Fruit fly (Drosophila melanogaster) whole organism, embryonic: Measurements from ENCODE around the gene CG5359.

Experiments
- Atf6 ChIP-seq: fragments of 200-800 bp; sonication (Bioruptor generic); IDR thresholded peaks from 2 replicates; pipeline ENCODE4 v1.3.6; 2022; ENCODE audit warnings: missing biosample characterization, missing genetic modification characterization
- CG11723 ChIP-seq: fragments of 200-800 bp; sonication (Bioruptor generic); optimal IDR thresholded peaks from 2 replicates; lab custom pipeline; 2017; ENCODE audit warnings: missing biosample characterization, mild to moderate bottlenecking, missing genetic modification characterization
- CG12155 ChIP-seq: fragments of 200-800 bp; sonication (Bioruptor generic); optimal IDR thresholded peaks from 3 replicates; lab custom pipeline; 2016; ENCODE audit warnings: missing biosample characterization, missing genetic modification characterization
- CG13775 ChIP-seq: fragments of 200-800 bp; sonication (Bioruptor generic); optimal IDR thresholded peaks from 3 replicates; lab custom pipeline; 2017; ENCODE audit warnings: missing biosample characterization, mild to moderate bottlenecking, missing genetic modification characterization
- CG15479 ChIP-seq: fragments of 200-800 bp; sonication (Bioruptor generic); optimal IDR thresholded peaks from 3 replicates; lab custom pipeline; 2019; ENCODE audit warnings: missing biosample characterization, mild to moderate bottlenecking, missing genetic modification characterization, moderate library complexity
- CG2129 ChIP-seq: fragments of 200-800 bp; sonication (Bioruptor generic); IDR thresholded peaks from 2 replicates; pipeline ENCODE4 v1.3.6; 2022; ENCODE audit warnings: missing biosample characterization, missing genetic modification characterization; ENCODE audit not compliant: partially characterized antibody
- CG2202 ChIP-seq: fragments of 200-800 bp; sonication (Bioruptor generic); optimal IDR thresholded peaks from 2 replicates; lab custom pipeline; 2018; ENCODE audit warnings: missing biosample characterization, mild to moderate bottlenecking, missing genetic modification characterization
- CG3163 ChIP-seq: fragments of 200-800 bp; sonication (Bioruptor generic); optimal IDR thresholded peaks from 3 replicates; lab custom pipeline; 2016; ENCODE audit warnings: missing biosample characterization, missing genetic modification characterization
- CG34224 ChIP-seq: fragments of 200-800 bp; sonication (Bioruptor generic); IDR thresholded peaks from 3 replicates; pipeline ENCODE4 v1.3.6; 2022; ENCODE audit warnings: missing biosample characterization, missing genetic modification characterization; ENCODE audit not compliant: partially characterized antibody
- CG5245 ChIP-seq: fragments of 200-800 bp; sonication (Bioruptor generic); optimal IDR thresholded peaks from 3 replicates; lab custom pipeline; 2016; ENCODE audit warnings: missing biosample characterization, missing genetic modification characterization
- CG6254 ChIP-seq: fragments of 200-800 bp; sonication (Bioruptor generic); optimal IDR thresholded peaks from 3 replicates; lab custom pipeline; 2017; ENCODE audit warnings: mild to moderate bottlenecking, missing biosample characterization, missing genetic modification reagents, missing genetic modification characterization
- CG6765 ChIP-seq: fragments of 200-800 bp; sonication (Bioruptor generic); optimal IDR thresholded peaks from 3 replicates; lab custom pipeline; 2017; ENCODE audit warnings: missing biosample characterization, mild to moderate bottlenecking, missing genetic modification characterization
- CG7556 ChIP-seq: fragments of 200-800 bp; sonication (Bioruptor generic); optimal IDR thresholded peaks from 2 replicates; lab custom pipeline; 2017; ENCODE audit warnings: missing biosample characterization, mild to moderate bottlenecking, missing genetic modification characterization
- CG7745 ChIP-seq: fragments of 200-800 bp; sonication (Bioruptor generic); optimal IDR thresholded peaks from 2 replicates; lab custom pipeline; 2018; ENCODE audit warnings: missing biosample characterization, mild to moderate bottlenecking, missing genetic modification characterization, moderate library complexity
- CG8281 ChIP-seq: fragments of 200-800 bp; sonication (Bioruptor generic); optimal IDR thresholded peaks from 2 replicates; lab custom pipeline; 2018; ENCODE audit warnings: missing biosample characterization, mild to moderate bottlenecking, missing genetic modification characterization, moderate library complexity
- CG9797 ChIP-seq: fragments of 200-800 bp; sonication (Bioruptor generic); optimal IDR thresholded peaks from 3 replicates; lab custom pipeline; 2018; ENCODE audit warnings: missing biosample characterization, mild to moderate bottlenecking, missing genetic modification characterization
- CrebB ChIP-seq: fragments of 200-800 bp; sonication (Bioruptor generic); optimal IDR thresholded peaks from 3 replicates; lab custom pipeline; 2018; ENCODE audit warnings: missing biosample characterization, mild to moderate bottlenecking, missing genetic modification characterization
- Dll ChIP-seq: fragments of 200-800 bp; sonication (Bioruptor generic); IDR thresholded peaks from 4 replicates; pipeline ENCODE4 v1.3.6; 2022; ENCODE audit warnings: missing biosample characterization, missing genetic modification characterization; ENCODE audit not compliant: partially characterized antibody
- Dp ChIP-seq: fragments of 200-800 bp; sonication (Bioruptor generic); optimal IDR thresholded peaks from 2 replicates; lab custom pipeline; 2018; ENCODE audit warnings: missing biosample characterization, mild to moderate bottlenecking, missing genetic modification characterization, moderate library complexity
- E2f2 ChIP-seq: fragments of 200-800 bp; sonication (Bioruptor generic); IDR thresholded peaks from 2 replicates; pipeline ENCODE4 v1.3.6; 2022; ENCODE audit warnings: missing biosample characterization, missing genetic modification characterization
- Nf-YC ChIP-seq: fragments of 200-800 bp; optimal IDR thresholded peaks from 3 replicates; lab custom pipeline; 2019; ENCODE audit warnings: missing biosample characterization, mild to moderate bottlenecking, missing genetic modification characterization, moderate library complexity
- Ravus ChIP-seq: fragments of 200-800 bp; sonication (Bioruptor generic); IDR thresholded peaks from 2 replicates; pipeline ENCODE4 v1.3.6; 2022; ENCODE audit warnings: missing biosample characterization, missing genetic modification characterization
- Rfx ChIP-seq: fragments of 200-800 bp; sonication (Bioruptor generic); IDR thresholded peaks from 2 replicates; pipeline ENCODE4 v1.3.6; 2022; ENCODE audit warnings: missing biosample characterization, missing genetic modification characterization
- Sin3A ChIP-seq: fragments of >200 bp; optimal IDR thresholded peaks from 2 replicates; lab custom pipeline; 2018
- Sry-δ ChIP-seq: fragments of 200-800 bp; sonication (Bioruptor generic); optimal IDR thresholded peaks from 2 replicates; lab custom pipeline; 2016; ENCODE audit warnings: missing biosample characterization, missing genetic modification characterization
- Xbp1 ChIP-seq: fragments of 200-800 bp; sonication (Bioruptor generic); optimal IDR thresholded peaks from 3 replicates; lab custom pipeline; 2016; ENCODE audit warnings: missing biosample characterization, mild to moderate bottlenecking, missing genetic modification characterization
- ara ChIP-seq: fragments of 200-800 bp; sonication (Bioruptor generic); IDR thresholded peaks from 2 replicates; pipeline ENCODE4 v1.3.6; 2022; ENCODE audit warnings: missing biosample characterization, missing genetic modification characterization
- az2 ChIP-seq: fragments of 200-800 bp; sonication (Bioruptor generic); optimal IDR thresholded peaks from 3 replicates; lab custom pipeline; 2016; ENCODE audit warnings: missing biosample characterization, missing genetic modification characterization
- caup ChIP-seq: fragments of 200-800 bp; sonication (Bioruptor generic); optimal IDR thresholded peaks from 3 replicates; lab custom pipeline; 2017; ENCODE audit warnings: missing biosample characterization, mild to moderate bottlenecking, missing genetic modification characterization, moderate library complexity; ENCODE audit not compliant: severe bottlenecking
- cwo ChIP-seq: fragments of 200-800 bp; sonication (Bioruptor generic); optimal IDR thresholded peaks from 3 replicates; lab custom pipeline; 2017; ENCODE audit warnings: missing biosample characterization, missing genetic modification characterization, mild to moderate bottlenecking, moderate library complexity, missing genetic modification reagents
- danr ChIP-seq: fragments of 200-800 bp; sonication (Bioruptor generic); IDR thresholded peaks from 2 replicates; pipeline ENCODE4 v1.3.6; 2022; ENCODE audit warnings: missing biosample characterization, missing genetic modification characterization
- ems ChIP-seq: fragments of 200-800 bp; sonication (Bioruptor generic); optimal IDR thresholded peaks from 3 replicates; lab custom pipeline; 2016; ENCODE audit warnings: missing biosample characterization, missing genetic modification characterization
- grau ChIP-seq: fragments of 200-800 bp; optimal IDR thresholded peaks from 3 replicates; lab custom pipeline; 2019; ENCODE audit warnings: missing biosample characterization, mild to moderate bottlenecking, missing genetic modification characterization, moderate library complexity
- gsb-n ChIP-seq: fragments of 200-800 bp; sonication (Bioruptor generic); optimal IDR thresholded peaks from 3 replicates; lab custom pipeline; 2018; ENCODE audit warnings: missing biosample characterization, mild to moderate bottlenecking, missing genetic modification characterization
- hbn ChIP-seq: fragments of 200-800 bp; sonication (Bioruptor generic); IDR thresholded peaks from 2 replicates; pipeline ENCODE4 v1.3.6; 2022; ENCODE audit warnings: missing biosample characterization, missing genetic modification characterization; ENCODE audit not compliant: partially characterized antibody
- insv ChIP-seq, 2 experiments: fragments of 200-800 bp; sonication (Bioruptor generic); optimal IDR thresholded peaks; 3 replicates each; lab custom pipeline; 2016 to 2018; ENCODE audit warnings: missing biosample characterization in 2 of 2, missing genetic modification characterization in 2 of 2
- jing ChIP-seq: fragments of 200-800 bp; sonication (Bioruptor generic); optimal IDR thresholded peaks from 2 replicates; lab custom pipeline; 2018; ENCODE audit warnings: missing biosample characterization, mild to moderate bottlenecking, missing genetic modification characterization
- mld ChIP-seq: fragments of 200-800 bp; sonication (Bioruptor generic); IDR thresholded peaks from 3 replicates; pipeline ENCODE4 v1.3.6; 2022; ENCODE audit warnings: missing biosample characterization, missing genetic modification characterization; ENCODE audit not compliant: partially characterized antibody
- p53 ChIP-seq: fragments of 200-800 bp; sonication (Bioruptor generic); optimal IDR thresholded peaks from 2 replicates; lab custom pipeline; 2016; ENCODE audit warnings: missing biosample characterization, missing genetic modification characterization
- pros ChIP-seq: fragments of 200-800 bp; sonication (Bioruptor generic); optimal IDR thresholded peaks from 3 replicates; lab custom pipeline; 2019; ENCODE audit warnings: missing biosample characterization, mild to moderate bottlenecking, missing genetic modification characterization, moderate library complexity
- scrt ChIP-seq: fragments of 200-800 bp; sonication (Bioruptor generic); optimal IDR thresholded peaks from 2 replicates; lab custom pipeline; 2018; ENCODE audit warnings: missing biosample characterization, mild to moderate bottlenecking, missing genetic modification characterization, moderate library complexity
- sens ChIP-seq: fragments of 200-800 bp; sonication (Bioruptor generic); peaks from one replicate; lab custom pipeline; 2016; ENCODE audit warnings: missing biosample characterization, missing genetic modification characterization
- sob ChIP-seq: fragments of 200-800 bp; sonication (Bioruptor generic); IDR thresholded peaks from 2 replicates; pipeline ENCODE4 v1.3.6; 2022; ENCODE audit warnings: missing biosample characterization, missing genetic modification characterization
- stc ChIP-seq: fragments of 200-800 bp; sonication (Bioruptor generic); IDR thresholded peaks from 2 replicates; pipeline ENCODE4 v1.3.6; 2022; ENCODE audit warnings: missing biosample characterization, missing genetic modification characterization
- tll ChIP-seq, 2 experiments: fragments of 200-800 bp in 1 of 2; fragments of >200 bp in 1 of 2; sonication (Bioruptor generic) in 1 of 2; optimal IDR thresholded peaks; 2 replicates each; lab custom pipeline; 2017 to 2019; ENCODE audit warnings: missing biosample characterization in 2 of 2, missing genetic modification characterization in 2 of 2, mild to moderate bottlenecking in 1 of 2, moderate library complexity in 1 of 2
- trem ChIP-seq: fragments of 200-800 bp; optimal IDR thresholded peaks from 3 replicates; lab custom pipeline; 2019; ENCODE audit warnings: missing biosample characterization, mild to moderate bottlenecking, missing genetic modification characterization, moderate library complexity
- zen2 ChIP-seq: fragments of 200-800 bp; sonication (Bioruptor generic); IDR thresholded peaks from 3 replicates; pipeline ENCODE4 v1.3.6; 2022; ENCODE audit warnings: missing biosample characterization, missing genetic modification characterization; ENCODE audit not compliant: partially characterized antibody
- zfh2 ChIP-seq: fragments of 200-800 bp; sonication (Bioruptor generic); optimal IDR thresholded peaks from 2 replicates; lab custom pipeline; 2016; ENCODE audit warnings: missing biosample characterization, missing genetic modification characterization

Gene CG5359

DNA sequence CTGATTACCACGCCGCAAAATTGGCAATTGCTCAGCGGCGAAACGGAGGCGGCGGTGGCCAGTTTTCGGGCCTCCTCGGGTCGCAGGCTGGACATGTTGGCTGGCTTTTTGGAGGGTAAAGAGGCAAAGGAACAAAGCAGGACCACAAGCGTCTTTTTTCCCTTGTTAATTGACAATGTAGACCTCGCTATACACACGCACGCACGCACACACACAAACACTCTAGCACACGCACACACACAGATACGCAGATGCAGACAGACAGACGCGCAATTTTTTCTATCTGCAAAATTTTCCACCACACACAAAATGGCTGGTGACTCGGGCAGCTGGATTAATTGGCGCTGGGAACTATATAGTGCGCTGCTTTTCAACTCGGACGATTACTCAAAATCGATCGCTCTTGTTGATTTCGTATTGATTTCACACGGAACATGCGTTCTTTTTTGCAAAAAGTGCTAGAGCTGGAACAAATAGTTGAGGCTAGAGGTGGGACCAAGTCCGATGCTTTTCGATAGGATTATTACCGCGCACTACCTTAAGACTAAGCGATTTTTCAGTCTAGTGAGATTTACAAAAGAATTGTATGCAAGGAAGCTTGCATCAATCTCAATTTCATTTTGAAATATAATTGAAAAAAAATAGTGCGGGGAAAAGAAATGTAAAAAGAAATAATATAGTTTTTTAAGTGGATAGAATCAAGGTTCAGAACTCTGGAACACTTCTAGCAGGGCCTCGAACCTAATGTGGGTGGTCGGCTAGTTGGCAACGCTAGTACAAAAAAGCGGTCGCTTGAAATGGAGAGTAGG lies 15.3 kb downstream of the CG5359 start, which contains the start of gene Art4 (continued):
- TF ChIP-seq CG3163 (GFP tag; lab: Kevin White, UChicago) (peak; percentile 20), ara (GFP tag; lab: Robert Waterston, UW) (no peak), tll (GFP tag; optimal IDR thresholded peaks at IDR 0.05; lab: Kevin White, UChicago) (no peak), gsb-n (tag; lab: Kevin White, UChicago) (no peak), CG7556 (GFP tag; lab: Kevin White, UChicago) (peak; percentile 24), CG34224 (GFP tag; lab: Robert Waterston, UW) (peak; percentile 49; the same call in 1 of the 3 replicates), Sin3A (lab: Kevin White, UChicago) (peak; percentile 90), CG8281 (tag; lab: Kevin White, UChicago) (no peak), CG9797 (GFP tag; lab: Kevin White, UChicago) (peak; percentile 41), E2f2 (GFP tag; lab: Robert Waterston, UW) (peak; percentile 35; the same call in 1 of the 2 replicates), danr (GFP tag; lab: Robert Waterston, UW) (no peak), Nf-YC (peak; percentile 47), sens (GFP tag; lab: Kevin White, UChicago) (peak; percentile 86), grau (tag; lab: Kevin White, UChicago) (no peak), Xbp1 (GFP tag; lab: Kevin White, UChicago) (peak; percentile 32), Atf6 (GFP tag; lab: Robert Waterston, UW) (no peak), CG7745 (no peak), cwo (GFP tag; lab: Kevin White, UChicago) (no peak), p53 (GFP tag; lab: Kevin White, UChicago) (no peak), Dp (GFP tag; lab: Kevin White, UChicago) (peak; percentile 56), CG2129 (GFP tag; lab: Robert Waterston, UW) (no peak), sob (no peak), az2 (GFP tag; lab: Kevin White, UChicago) (no peak), zfh2 (GFP tag; lab: Kevin White, UChicago) (peak; percentile 38), caup (GFP tag; lab: Kevin White, UChicago) (peak; percentile 16), CrebB (tag; lab: Kevin White, UChicago) (no peak), hbn (peak; percentile 53; the same call in 1 of the 2 replicates), CG2202 (tag; lab: Kevin White, UChicago) (no peak), CG11723 (GFP tag; lab: Kevin White, UChicago) (no peak), Dll (GFP tag; lab: Robert Waterston, UW) (peak; percentile 71), CG6765 (no peak), scrt (GFP tag; lab: Kevin White, UChicago) (no peak), jing (GFP tag; lab: Kevin White, UChicago) (no peak), CG12155 (peak; percentile 29), trem (tag; lab: Kevin White, UChicago) (peak; percentile 86), CG5245 (no peak), ems (GFP tag; lab: Kevin White, UChicago) (no peak), insv (GFP tag; optimal IDR thresholded peaks at IDR 0.05; lab: Kevin White, UChicago) (peak in 1 of 2 experiments; percentile 43), Rfx (peak; percentile 28; the same call in 1 of the 2 replicates), CG6254 (GFP tag; lab: Kevin White, UChicago) (peak; percentile 39), CG13775 (GFP tag; lab: Kevin White, UChicago) (peak; percentile 30), mld (GFP tag; lab: Robert Waterston, UW) (0 out of 3 replicates have a peak, but pooled peaks have one; percentile 41), CG15479 (no peak), zen2 (GFP tag; lab: Robert Waterston, UW) (no peak), pros (GFP tag; lab: Kevin White, UChicago) (no peak), stc (GFP tag; lab: Robert Waterston, UW) (no peak), Sry-δ (GFP tag; lab: Kevin White, UChicago) (peak; percentile 95), Ravus (GFP tag; lab: Robert Waterston, UW) (no peak)
